Worm (Caenorhabditis elegans) whole organism, late embryonic: Measurements from ENCODE around the gene snu-66.

Source experiments
- F13H6.1 ChIP-seq: sonication (generic microtip); optimal IDR thresholded peaks from 2 replicates; lab custom pipeline; 2016; ENCODE audit warnings: missing genetic modification characterization, missing compliant biosample characterization
- ceh-31 ChIP-seq: sonication (generic microtip); optimal IDR thresholded peaks from 2 replicates; lab custom pipeline; 2016; ENCODE audit warnings: missing genetic modification characterization, missing compliant biosample characterization
- ceh-45 ChIP-seq: fragments of 200-800 bp; sonication (Bioruptor generic); IDR thresholded peaks from 2 replicates; pipeline ENCODE4 v1.3.6; 2022; ENCODE audit warnings: missing genetic modification reagents, missing genetic modification characterization, missing compliant biosample characterization
- che-1 ChIP-seq: sonication (generic microtip); optimal IDR thresholded peaks from 2 replicates; lab custom pipeline; 2016; ENCODE audit warnings: mild to moderate bottlenecking, missing genetic modification characterization, missing compliant biosample characterization
- dmd-4 ChIP-seq: sonication (generic microtip); optimal IDR thresholded peaks from 2 replicates; lab custom pipeline; 2016; ENCODE audit warnings: borderline replicate concordance, missing genetic modification characterization, missing compliant biosample characterization
- hlh-13 ChIP-seq: fragments of 200-800 bp; sonication (Bioruptor generic); optimal IDR thresholded peaks from 2 replicates; lab custom pipeline; 2018; ENCODE audit warnings: mild to moderate bottlenecking, missing genetic modification characterization, missing compliant biosample characterization
- hlh-30 ChIP-seq: sonication (generic microtip); optimal IDR thresholded peaks from 2 replicates; lab custom pipeline; 2017; ENCODE audit warnings: antibody characterized with exemption, missing genetic modification characterization, missing compliant biosample characterization; ENCODE audit not compliant: insufficient read depth
- pag-3 ChIP-seq: sonication (generic microtip); optimal IDR thresholded peaks from 2 replicates; lab custom pipeline; 2016; ENCODE audit warnings: missing compliant biosample characterization, missing genetic modification characterization, borderline replicate concordance
- tbx-2 ChIP-seq: sonication (generic microtip); optimal IDR thresholded peaks from 2 replicates; lab custom pipeline; 2016; ENCODE audit warnings: missing genetic modification characterization, missing compliant biosample characterization

DNA sequence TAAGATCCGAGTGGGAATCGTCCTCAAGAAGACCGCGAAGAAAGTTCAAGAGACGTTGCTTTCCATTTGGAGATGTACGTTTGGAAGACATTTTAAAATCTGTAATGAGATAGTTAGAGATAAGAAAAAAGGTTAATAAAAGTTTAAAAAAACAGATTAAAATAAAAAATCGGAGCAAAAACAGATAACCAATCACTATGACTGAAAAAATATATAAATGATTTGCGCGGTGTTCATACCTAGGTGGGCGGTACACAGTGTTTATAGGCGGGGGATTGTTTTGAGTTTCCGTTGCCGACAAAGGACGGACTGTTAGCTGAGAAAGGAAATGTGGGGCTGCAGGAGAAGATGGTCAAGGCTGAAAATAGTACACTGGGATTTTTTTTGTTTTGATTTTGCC is 16.8 kb downstream of the snu-66 start, which contains the start of gene ets-7:
- no peak for TF ChIP-seq F13H6.1 (tag; lab: Kevin White, UChicago)
- TF ChIP-seq ceh-31 (tag; lab: Kevin White, UChicago), result no peak
- no peak for TF ChIP-seq dmd-4
- no peak for TF ChIP-seq ceh-45 (GFP tag; lab: Robert Waterston, UW)
- no peak for TF ChIP-seq che-1 (tag; lab: Kevin White, UChicago)
- TF ChIP-seq tbx-2 (tag; lab: Kevin White, UChicago), result no peak
- TF ChIP-seq hlh-30, result no peak
- TF ChIP-seq hlh-13 (GFP tag; lab: Kevin White, UChicago), result no peak
- no peak for TF ChIP-seq pag-3 (tag; lab: Kevin White, UChicago)
